Fruit fly (Drosophila melanogaster): Measurements from ENCODE around the gene mei-217.

mei-217 gene

dm6 chrX:17174115-17174514 is 31.3 kb upstream of the mei-217 start (continued):
- TF ChIP-seq CG30020 (tag; optimal IDR thresholded peaks at IDR 0.05), result no peak
- no peak for TF ChIP-seq CG1233 (GFP tag; optimal IDR thresholded peaks at IDR 0.05)
- no peak for TF ChIP-seq CG10274 (GFP tag; optimal IDR thresholded peaks at IDR 0.05)
- TF ChIP-seq CG9215 (GFP tag; IDR thresholded peaks at IDR 0.05), result no peak
- no peak; the same call in 2 of the 3 replicates for TF ChIP-seq croc (GFP tag; conservative IDR thresholded peaks at IDR 0.05)
- no peak for TF ChIP-seq pros (GFP tag; optimal IDR thresholded peaks at IDR 0.05)
- no peak for TF ChIP-seq Spps (tag; optimal IDR thresholded peaks at IDR 0.05)
- no peak for TF ChIP-seq CG7963 (GFP tag; IDR thresholded peaks at IDR 0.05; ENCODE audit: partially characterized antibody)
- TF ChIP-seq hth (optimal IDR thresholded peaks at IDR 0.05), result no peak
- TF ChIP-seq phol (tag; optimal IDR thresholded peaks at IDR 0.05), result peak; percentile 36
- TF ChIP-seq grau (tag; optimal IDR thresholded peaks at IDR 0.05), result peak; percentile 91
- no peak for TF ChIP-seq Bdp1 (GFP tag; optimal IDR thresholded peaks at IDR 0.05)
- TF ChIP-seq cg (GFP tag; optimal IDR thresholded peaks at IDR 0.05), result no peak
- no peak for TF ChIP-seq B-H1 (GFP tag; IDR thresholded peaks at IDR 0.05)
- TF ChIP-seq CG31224 (GFP tag; IDR thresholded peaks at IDR 0.05), result no peak
- TF ChIP-seq ac (GFP tag; optimal IDR thresholded peaks at IDR 0.05), result no peak
- no peak for TF ChIP-seq ERR (GFP tag; optimal IDR thresholded peaks at IDR 0.05)
- TF ChIP-seq ttk (GFP tag; IDR thresholded peaks at IDR 0.05), result peak; percentile 58
- TF ChIP-seq Myb (GFP tag; optimal IDR thresholded peaks at IDR 0.05), result no peak
- TF ChIP-seq CG30431 (GFP tag; optimal IDR thresholded peaks at IDR 0.05), result no peak
- no peak for TF ChIP-seq CG16863 (GFP tag; optimal IDR thresholded peaks at IDR 0.05)
- no peak for TF ChIP-seq CG13287 (GFP tag; IDR thresholded peaks at IDR 0.05; ENCODE audit: partially characterized antibody)
- no peak for TF ChIP-seq CG14965 (GFP tag; optimal IDR thresholded peaks at IDR 0.05; ENCODE audit: borderline replicate concordance)
- TF ChIP-seq tll (GFP tag; optimal IDR thresholded peaks at IDR 0.05), result no peak
- no peak for TF ChIP-seq otp (GFP tag; IDR thresholded peaks at IDR 0.05)
- no peak for TF ChIP-seq CG14050 (GFP tag; IDR thresholded peaks at IDR 0.05)
- peak; percentile 50; the same call in 2 of the 3 replicates for TF ChIP-seq row (GFP tag; IDR thresholded peaks at IDR 0.05)
- TF ChIP-seq shn (GFP tag; optimal IDR thresholded peaks at IDR 0.05), result no peak
- no peak for TF ChIP-seq CG12219 (GFP tag; optimal IDR thresholded peaks at IDR 0.05)
- no peak for TF ChIP-seq Atf-2 (GFP tag; optimal IDR thresholded peaks at IDR 0.05)
- no peak for TF ChIP-seq rib (GFP tag; IDR thresholded peaks at IDR 0.05)
- peak in 1 of 2 experiments; percentile 40 for TF ChIP-seq bsh (GFP tag; optimal IDR thresholded peaks at IDR 0.05)
- TF ChIP-seq CG1603 (tag; optimal IDR thresholded peaks at IDR 0.05), result no peak
- TF ChIP-seq hkb (optimal IDR thresholded peaks at IDR 0.05), result no peak
- TF ChIP-seq hkb (GFP tag; IDR thresholded peaks at IDR 0.05), result 0 out of 2 replicates have a peak, but pooled peaks have one; percentile 24
- no peak for TF ChIP-seq CG1529 (GFP tag; optimal IDR thresholded peaks at IDR 0.05)
- TF ChIP-seq CG10321 (GFP tag; IDR thresholded peaks at IDR 0.05), result no peak
- TF ChIP-seq CG11093 (GFP tag; IDR thresholded peaks at IDR 0.05), result no peak
- no peak for TF ChIP-seq CG7987 (GFP tag; optimal IDR thresholded peaks at IDR 0.05)
- peak; percentile 49; the same call in 1 of the 2 replicates for TF ChIP-seq ara (GFP tag; IDR thresholded peaks at IDR 0.05)
- TF ChIP-seq nmo (GFP tag; optimal IDR thresholded peaks at IDR 0.05), result peak; percentile 32
- no peak for TF ChIP-seq p53 (GFP tag; optimal IDR thresholded peaks at IDR 0.05)
- TF ChIP-seq Lpt (GFP tag; optimal IDR thresholded peaks at IDR 0.05), result no peak
- TF ChIP-seq Adf1 (GFP tag; IDR thresholded peaks at IDR 0.05), result no peak
- no peak for TF ChIP-seq her (GFP tag; optimal IDR thresholded peaks at IDR 0.05)
- no peak for TF ChIP-seq CG33557 (GFP tag; optimal IDR thresholded peaks at IDR 0.05)
- TF ChIP-seq CG17328 (GFP tag; IDR thresholded peaks at IDR 0.05), result no peak
- TF ChIP-seq fu2 (GFP tag; optimal IDR thresholded peaks at IDR 0.05), result no peak
- no peak for TF ChIP-seq Dad (GFP tag; optimal IDR thresholded peaks at IDR 0.05)
